Fruit fly (Drosophila melanogaster) whole organism, embryonic: ENCODE results near the gene CG32313.
A peak's percentile ranks its signal among the peaks of the same experiment; 100 is the strongest.

Source experiments
- ATbp ChIP-seq: fragments of 200-800 bp; sonication (Bioruptor generic); optimal IDR thresholded peaks from 2 replicates; lab custom pipeline; 2017; ENCODE audit warnings: missing biosample characterization, mild to moderate bottlenecking, missing genetic modification characterization, missing genetic modification reagents
- B-H2 ChIP-seq: fragments of 200-800 bp; sonication (Bioruptor generic); optimal IDR thresholded peaks from 2 replicates; lab custom pipeline; 2018; ENCODE audit warnings: missing biosample characterization, mild to moderate bottlenecking, missing genetic modification characterization
- Blimp-1 ChIP-seq: fragments of 200-800 bp; sonication (Bioruptor generic); optimal IDR thresholded peaks from 3 replicates; lab custom pipeline; 2018; ENCODE audit warnings: missing biosample characterization, missing genetic modification characterization, mild to moderate bottlenecking, moderate library complexity, missing genetic modification reagents
- CG10267 ChIP-seq: fragments of 200-800 bp; sonication (Bioruptor generic); optimal IDR thresholded peaks from 2 replicates; lab custom pipeline; 2018; ENCODE audit warnings: missing biosample characterization, mild to moderate bottlenecking, missing genetic modification characterization, moderate library complexity
- CG10274 ChIP-seq: fragments of 200-800 bp; sonication (Bioruptor generic); optimal IDR thresholded peaks from 3 replicates; lab custom pipeline; 2017; ENCODE audit warnings: missing biosample characterization, mild to moderate bottlenecking, missing genetic modification characterization
- CG11085 ChIP-seq: fragments of 200-800 bp; sonication (Bioruptor generic); IDR thresholded peaks from 2 replicates; pipeline ENCODE4 v1.3.6; 2022; ENCODE audit warnings: missing biosample characterization, missing genetic modification characterization
- CG12071 ChIP-seq: fragments of 200-800 bp; sonication (Bioruptor generic); optimal IDR thresholded peaks from 3 replicates; lab custom pipeline; 2018; ENCODE audit warnings: missing biosample characterization, mild to moderate bottlenecking, missing genetic modification characterization
- CG12236 ChIP-seq: fragments of 200-800 bp; sonication (Bioruptor generic); optimal IDR thresholded peaks from 2 replicates; lab custom pipeline; 2016; ENCODE audit warnings: missing biosample characterization, missing genetic modification characterization
- CG13123 ChIP-seq: fragments of 200-800 bp; sonication (Bioruptor generic); optimal IDR thresholded peaks from 2 replicates; lab custom pipeline; 2016; ENCODE audit warnings: missing biosample characterization, missing genetic modification characterization
- CG15601 ChIP-seq: fragments of 200-800 bp; sonication (Bioruptor generic); optimal IDR thresholded peaks from 3 replicates; lab custom pipeline; 2019; ENCODE audit warnings: missing biosample characterization, mild to moderate bottlenecking, missing genetic modification characterization, moderate library complexity
- CG17385 ChIP-seq: fragments of 200-800 bp; sonication (Bioruptor generic); optimal IDR thresholded peaks from 3 replicates; lab custom pipeline; 2018; ENCODE audit warnings: missing biosample characterization, mild to moderate bottlenecking, missing genetic modification characterization
- CG18476 ChIP-seq: fragments of 200-800 bp; sonication (Bioruptor generic); optimal IDR thresholded peaks from 2 replicates; lab custom pipeline; 2016; ENCODE audit warnings: missing biosample characterization, mild to moderate bottlenecking, missing genetic modification characterization
- CG2116 ChIP-seq: fragments of 200-800 bp; sonication (Bioruptor generic); optimal IDR thresholded peaks from 3 replicates; lab custom pipeline; 2018; ENCODE audit warnings: missing biosample characterization, mild to moderate bottlenecking, missing genetic modification characterization
- CG2129 ChIP-seq: fragments of 200-800 bp; sonication (Bioruptor generic); IDR thresholded peaks from 2 replicates; pipeline ENCODE4 v1.3.6; 2022; ENCODE audit warnings: missing biosample characterization, missing genetic modification characterization; ENCODE audit not compliant: partially characterized antibody
- CG31224 ChIP-seq: fragments of 200-800 bp; sonication (Bioruptor generic); IDR thresholded peaks from 2 replicates; pipeline ENCODE4 v1.3.6; 2022; ENCODE audit warnings: missing biosample characterization, missing genetic modification characterization
- CG32532 ChIP-seq: fragments of 200-800 bp; sonication (Bioruptor generic); IDR thresholded peaks from 2 replicates; pipeline ENCODE4 v1.3.6; 2022; ENCODE audit warnings: missing biosample characterization, missing genetic modification characterization
- CG33213 ChIP-seq: fragments of 200-800 bp; sonication (Bioruptor generic); optimal IDR thresholded peaks from 3 replicates; lab custom pipeline; 2016; ENCODE audit warnings: missing biosample characterization, missing genetic modification characterization
- CG3407 ChIP-seq: fragments of 200-800 bp; sonication (Bioruptor generic); optimal IDR thresholded peaks from 2 replicates; lab custom pipeline; 2018; ENCODE audit warnings: missing biosample characterization, mild to moderate bottlenecking, missing genetic modification characterization
- CG3838 ChIP-seq: fragments of 200-800 bp; sonication (Bioruptor generic); optimal IDR thresholded peaks from 3 replicates; lab custom pipeline; 2016; ENCODE audit warnings: missing biosample characterization, missing genetic modification characterization
- CG4328 ChIP-seq: fragments of 200-800 bp; sonication (Bioruptor generic); optimal IDR thresholded peaks from 3 replicates; lab custom pipeline; 2017; ENCODE audit warnings: missing biosample characterization, missing genetic modification reagents, missing genetic modification characterization
- CG5180 ChIP-seq: fragments of 200-800 bp; sonication (Bioruptor generic); optimal IDR thresholded peaks from 3 replicates; lab custom pipeline; 2017; ENCODE audit warnings: missing biosample characterization, missing genetic modification characterization, mild to moderate bottlenecking, moderate library complexity, missing genetic modification reagents
- CG6272 ChIP-seq: fragments of 200-800 bp; sonication (Bioruptor generic); IDR thresholded peaks from 2 replicates; pipeline ENCODE4 v1.3.6; 2022; ENCODE audit warnings: missing biosample characterization, missing genetic modification characterization
- CG6654 ChIP-seq: fragments of 200-800 bp; sonication (Bioruptor generic); optimal IDR thresholded peaks from 2 replicates; lab custom pipeline; 2017; ENCODE audit warnings: missing biosample characterization, mild to moderate bottlenecking, missing genetic modification characterization
- CG7372 ChIP-seq: fragments of 200-800 bp; sonication (Bioruptor generic); IDR thresholded peaks from 2 replicates; pipeline ENCODE4 v1.3.6; 2022; ENCODE audit warnings: missing biosample characterization, missing genetic modification characterization
- CG7745 ChIP-seq: fragments of 200-800 bp; sonication (Bioruptor generic); optimal IDR thresholded peaks from 2 replicates; lab custom pipeline; 2018; ENCODE audit warnings: missing biosample characterization, mild to moderate bottlenecking, missing genetic modification characterization, moderate library complexity
- CG7839 ChIP-seq: fragments of 200-800 bp; sonication (Bioruptor generic); optimal IDR thresholded peaks from 3 replicates; lab custom pipeline; 2018; ENCODE audit warnings: missing biosample characterization, mild to moderate bottlenecking, missing genetic modification characterization, moderate library complexity
- CG7963 ChIP-seq: fragments of 200-800 bp; sonication (Bioruptor generic); IDR thresholded peaks from 3 replicates; pipeline ENCODE4 v1.3.6; 2022; ENCODE audit warnings: missing biosample characterization, missing genetic modification characterization; ENCODE audit not compliant: partially characterized antibody
- CG8089 ChIP-seq: fragments of 200-800 bp; sonication (Bioruptor generic); optimal IDR thresholded peaks from 3 replicates; lab custom pipeline; 2016; ENCODE audit warnings: missing biosample characterization, missing genetic modification characterization
- CG8944 ChIP-seq: fragments of 200-800 bp; sonication (Bioruptor generic); optimal IDR thresholded peaks from 3 replicates; lab custom pipeline; 2016; ENCODE audit warnings: missing biosample characterization, missing genetic modification characterization
- CkIIα-i1 ChIP-seq: fragments of 200-800 bp; sonication (Bioruptor generic); IDR thresholded peaks from 2 replicates; pipeline ENCODE4 v1.3.6; 2022; ENCODE audit warnings: missing biosample characterization, missing genetic modification characterization
- Dfd ChIP-seq, 2 experiments: fragments of >200 bp; optimal IDR thresholded peaks; 2 replicates each; lab custom pipeline; 2017; ENCODE audit warnings: missing biosample characterization in 2 of 2, missing genetic modification characterization in 2 of 2
- Hmx ChIP-seq: fragments of 200-800 bp; sonication (Bioruptor generic); optimal IDR thresholded peaks from 2 replicates; lab custom pipeline; 2016; ENCODE audit warnings: missing biosample characterization, missing genetic modification characterization
- Rx ChIP-seq: fragments of 200-800 bp; sonication (Bioruptor generic); IDR thresholded peaks from 2 replicates; pipeline ENCODE4 v1.3.6; 2022; ENCODE audit warnings: missing biosample characterization, missing genetic modification characterization
- bcd ChIP-seq: fragments of 200-800 bp; sonication (Bioruptor generic); optimal IDR thresholded peaks from 2 replicates; lab custom pipeline; 2017; ENCODE audit warnings: missing biosample characterization, mild to moderate bottlenecking, missing genetic modification characterization
- da ChIP-seq: fragments of 200-800 bp; sonication (Bioruptor generic); optimal IDR thresholded peaks from 2 replicates; lab custom pipeline; 2016; ENCODE audit warnings: missing biosample characterization, missing genetic modification characterization
- emc ChIP-seq: fragments of 200-800 bp; sonication (Bioruptor generic); optimal IDR thresholded peaks from 2 replicates; lab custom pipeline; 2016; ENCODE audit warnings: missing biosample characterization, missing genetic modification characterization
- ems ChIP-seq: fragments of 200-800 bp; sonication (Bioruptor generic); optimal IDR thresholded peaks from 3 replicates; lab custom pipeline; 2016; ENCODE audit warnings: missing biosample characterization, missing genetic modification characterization
- fd3F ChIP-seq: fragments of 200-800 bp; sonication (Bioruptor generic); optimal IDR thresholded peaks from 2 replicates; lab custom pipeline; 2018; ENCODE audit warnings: missing biosample characterization, mild to moderate bottlenecking, missing genetic modification characterization, moderate library complexity
- h ChIP-seq: fragments of >200 bp; optimal IDR thresholded peaks from 2 replicates; lab custom pipeline; 2017
- knrl ChIP-seq: fragments of 200-800 bp; sonication (Bioruptor generic); IDR thresholded peaks from 3 replicates; pipeline ENCODE4 v1.3.6; 2022; ENCODE audit warnings: missing biosample characterization, missing genetic modification characterization; ENCODE audit not compliant: partially characterized antibody
- mam ChIP-seq: fragments of 200-800 bp; sonication (Bioruptor generic); optimal IDR thresholded peaks from 3 replicates; lab custom pipeline; 2016; ENCODE audit warnings: missing biosample characterization, missing genetic modification characterization
- nau ChIP-seq: fragments of 200-800 bp; sonication (Bioruptor generic); optimal IDR thresholded peaks from 3 replicates; lab custom pipeline; 2017; ENCODE audit warnings: missing biosample characterization, mild to moderate bottlenecking, missing genetic modification characterization, missing genetic modification reagents
- nom ChIP-seq: fragments of 200-800 bp; sonication (Bioruptor generic); optimal IDR thresholded peaks from 2 replicates; lab custom pipeline; 2017; ENCODE audit warnings: missing biosample characterization, missing genetic modification characterization, mild to moderate bottlenecking, moderate library complexity, missing genetic modification reagents
- pho ChIP-seq: fragments of 200-800 bp; sonication (Bioruptor generic); optimal IDR thresholded peaks from 2 replicates; lab custom pipeline; 2016; ENCODE audit warnings: missing biosample characterization, missing genetic modification characterization
- pita ChIP-seq: fragments of 200-800 bp; sonication (Bioruptor generic); optimal IDR thresholded peaks from 2 replicates; lab custom pipeline; 2017; ENCODE audit warnings: missing biosample characterization, mild to moderate bottlenecking, missing genetic modification characterization
- rib ChIP-seq: fragments of 200-800 bp; sonication (Bioruptor generic); IDR thresholded peaks from 2 replicates; pipeline ENCODE4 v1.3.6; 2022; ENCODE audit warnings: missing biosample characterization, missing genetic modification characterization
- sc ChIP-seq, 3 experiments: fragments of >200 bp in 2 of 3; fragments of 200-800 bp in 1 of 3; sonication (Bioruptor generic) in 1 of 3; optimal IDR thresholded peaks; 2 replicates in 2 of 3; 3 replicates in 1 of 3; lab custom pipeline; 2017; ENCODE audit warnings: mild to moderate bottlenecking in 1 of 3, missing biosample characterization in 1 of 3, missing genetic modification characterization in 1 of 3, missing genetic modification reagents in 1 of 3
- shn ChIP-seq: fragments of 200-800 bp; sonication (Bioruptor generic); optimal IDR thresholded peaks from 3 replicates; lab custom pipeline; 2016; ENCODE audit warnings: missing biosample characterization, missing genetic modification characterization

Gene CG32313

dm6 chr3L:1515820-1516540, 29.6 kb downstream of the CG32313 start (continued):
- TF ChIP-seq CG7372 (0 out of 2 replicates have a peak, but pooled peaks have one; percentile 16), shn (GFP tag; lab: Kevin White, UChicago) (peak; percentile 71), CG3838 (GFP tag; lab: Kevin White, UChicago) (peak; percentile 10), CG10274 (peak; percentile 49), emc (GFP tag; lab: Kevin White, UChicago) (no peak), CG2129 (GFP tag; lab: Robert Waterston, UW) (no peak), CG17385 (GFP tag; lab: Kevin White, UChicago) (peak; percentile 70), da (GFP tag; lab: Kevin White, UChicago) (no peak), sc (optimal IDR thresholded peaks at IDR 0.05; lab: Kevin White, UChicago) (no peak), sc (GFP tag; optimal IDR thresholded peaks at IDR 0.05; lab: Kevin White, UChicago) (peak; percentile 68), CG6272 (GFP tag; lab: Robert Waterston, UW) (peak; percentile 51), pita (GFP tag; lab: Kevin White, UChicago) (no peak), CG4328 (GFP tag; lab: Kevin White, UChicago) (peak; percentile 26), CG12071 (GFP tag; lab: Kevin White, UChicago) (peak; percentile 53), CG7745 (tag; lab: Kevin White, UChicago) (no peak), CG5180 (GFP tag; lab: Kevin White, UChicago) (peak; percentile 62), CG13123 (GFP tag; lab: Kevin White, UChicago) (peak; percentile 42), CG18476 (GFP tag; lab: Kevin White, UChicago) (peak; percentile 68), CG10267 (tag; lab: Kevin White, UChicago) (peak; percentile 56), CG11085 (GFP tag; lab: Robert Waterston, UW) (no peak), CG31224 (no peak), fd3F (peak; percentile 17), CG15601 (tag; lab: Kevin White, UChicago) (peak; percentile 82), CkIIα-i1 (no peak), CG2116 (GFP tag; lab: Kevin White, UChicago) (peak; percentile 34), CG3407 (GFP tag; lab: Kevin White, UChicago) (peak; percentile 71), ems (GFP tag; lab: Kevin White, UChicago) (no peak), nom (peak; percentile 10), CG12236 (GFP tag; lab: Kevin White, UChicago) (peak; percentile 60), CG32532 (GFP tag; lab: Robert Waterston, UW) (peak; percentile 56), B-H2 (GFP tag; lab: Kevin White, UChicago) (no peak), nau (GFP tag; lab: Kevin White, UChicago) (no peak), Hmx (peak; percentile 38)

dm6 chr3L:1502086-1502893, 43.3 kb downstream of the CG32313 start, which contains the start of the genes hfp and Psa:
Gene hfp (minus strand): TSS chr3L:1502590.
Gene Psa (plus strand): TSS chr3L:1502843.
- TF ChIP-seq h: no peak
- TF ChIP-seq Rx (GFP tag; lab: Robert Waterston, UW): no peak
- no peak for TF ChIP-seq CG6654 (GFP tag; lab: Kevin White, UChicago)
- 0 out of 2 replicates have a peak, but pooled peaks have one; percentile 9 for TF ChIP-seq rib (GFP tag; lab: Robert Waterston, UW)
- TF ChIP-seq pho (GFP tag; lab: Kevin White, UChicago): no peak
- no peak for TF ChIP-seq CG8944 (GFP tag; lab: Kevin White, UChicago)
- TF ChIP-seq bcd (GFP tag; lab: Kevin White, UChicago): no peak
- peak; percentile 76 for TF ChIP-seq CG7963 (GFP tag; lab: Robert Waterston, UW)
- TF ChIP-seq CG8089 (GFP tag; lab: Kevin White, UChicago): no peak
- TF ChIP-seq ATbp: no peak
- no peak for TF ChIP-seq Dfd (GFP tag; optimal IDR thresholded peaks at IDR 0.05; lab: Kevin White, UChicago)
- no peak for TF ChIP-seq CG7839 (tag; lab: Kevin White, UChicago)
- no peak for TF ChIP-seq Blimp-1 (GFP tag; lab: Kevin White, UChicago)
- peak; percentile 51; the same call in 1 of the 3 replicates for TF ChIP-seq knrl
- TF ChIP-seq pita (GFP tag; lab: Kevin White, UChicago): no peak
- TF ChIP-seq mam (GFP tag; lab: Kevin White, UChicago): no peak
- TF ChIP-seq CG33213: no peak
